Worm (Caenorhabditis elegans) whole organism, L3 larva: ENCODE measurements around the gene txdc-17.

Experiments used
- R02D3.7 ChIP-seq: fragments of 150-350 bp; optimal IDR thresholded peaks from 2 replicates; lab custom pipeline; 2014; ENCODE audit warnings: missing biosample characterization, missing genetic modification characterization
- ZK546.5 ChIP-seq: sonication (generic microtip); optimal IDR thresholded peaks from 2 replicates; lab custom pipeline; 2017; ENCODE audit warnings: missing biosample characterization, missing genetic modification characterization
- aly-2 ChIP-seq: fragments of 150-350 bp; optimal IDR thresholded peaks from 2 replicates; lab custom pipeline; 2014; ENCODE audit warnings: missing biosample characterization, missing genetic modification characterization
- ama-1 ChIP-seq: fragments of 150-350 bp; optimal IDR thresholded peaks from 2 replicates; lab custom pipeline; 2018
- ceh-16 ChIP-seq: sonication (generic microtip); optimal IDR thresholded peaks from 2 replicates; lab custom pipeline; 2017; ENCODE audit warnings: missing biosample characterization, missing genetic modification characterization
- ceh-28 ChIP-seq: fragments of 150-350 bp; optimal IDR thresholded peaks from 2 replicates; lab custom pipeline; 2014; ENCODE audit warnings: missing biosample characterization, missing genetic modification reagents, missing genetic modification characterization
- ceh-82 ChIP-seq: fragments of 150-350 bp; optimal IDR thresholded peaks from 2 replicates; lab custom pipeline; 2014; ENCODE audit warnings: missing biosample characterization, missing genetic modification characterization
- ceh-9 ChIP-seq: sonication (generic microtip); optimal IDR thresholded peaks from 2 replicates; lab custom pipeline; 2018; ENCODE audit warnings: missing biosample characterization, missing genetic modification characterization
- daf-12 ChIP-seq: fragments of 150-350 bp; optimal IDR thresholded peaks from 2 replicates; lab custom pipeline; 2014; ENCODE audit warnings: missing biosample characterization, missing genetic modification reagents, missing genetic modification characterization
- egl-27 ChIP-seq: sonication (generic microtip); optimal IDR thresholded peaks from 4 replicates; lab custom pipeline; 2017; ENCODE audit warnings: missing biosample characterization, missing genetic modification reagents, missing genetic modification characterization
- egl-5 ChIP-seq: fragments of 150-350 bp; optimal IDR thresholded peaks from 2 replicates; lab custom pipeline; 2017; ENCODE audit warnings: missing biosample characterization, missing genetic modification reagents, missing genetic modification characterization, inconsistent platforms
- elt-1 ChIP-seq: fragments of 150-350 bp; optimal IDR thresholded peaks from 2 replicates; lab custom pipeline; 2014; ENCODE audit warnings: missing biosample characterization, missing genetic modification characterization
- elt-2 ChIP-seq: sonication (generic microtip); optimal IDR thresholded peaks from 2 replicates; lab custom pipeline; 2016; ENCODE audit warnings: missing genetic modification reagents, mild to moderate bottlenecking, missing genetic modification characterization, missing compliant biosample characterization
- elt-3 ChIP-seq, 3 experiments: fragments of 150-350 bp in 1 of 3; sonication (generic microtip) in 2 of 3; optimal IDR thresholded peaks; 2 replicates in 2 of 3; 4 replicates in 1 of 3; lab custom pipeline; 2014 to 2017; ENCODE audit warnings: missing biosample characterization in 3 of 3, missing genetic modification characterization in 3 of 3
- eor-1 ChIP-seq, 2 experiments: fragments of 150-350 bp; optimal IDR thresholded peaks; 2 replicates each; lab custom pipeline; 2014 to 2018; ENCODE audit warnings: missing biosample characterization in 2 of 2, missing genetic modification characterization in 2 of 2
- fkh-10 ChIP-seq: sonication (generic microtip); optimal IDR thresholded peaks from 2 replicates; lab custom pipeline; 2017; ENCODE audit warnings: missing biosample characterization, missing genetic modification reagents, missing genetic modification characterization
- fkh-2 ChIP-seq: fragments of 150-350 bp; optimal IDR thresholded peaks from 2 replicates; lab custom pipeline; 2014; ENCODE audit warnings: missing biosample characterization, missing genetic modification reagents, missing genetic modification characterization
- fos-1 ChIP-seq: fragments of 150-350 bp; optimal IDR thresholded peaks from 2 replicates; lab custom pipeline; 2014; ENCODE audit warnings: missing biosample characterization, missing genetic modification characterization
- hmg-11 ChIP-seq: sonication (generic microtip); optimal IDR thresholded peaks from 2 replicates; lab custom pipeline; 2016; ENCODE audit warnings: missing genetic modification characterization, missing compliant biosample characterization
- jun-1 ChIP-seq: fragments of 150-350 bp; optimal IDR thresholded peaks from 2 replicates; lab custom pipeline; 2014; ENCODE audit warnings: missing biosample characterization, missing genetic modification reagents, missing genetic modification characterization
- lin-15B ChIP-seq: fragments of 150-350 bp; optimal IDR thresholded peaks from 2 replicates; lab custom pipeline; 2014; ENCODE audit warnings: missing biosample characterization, missing genetic modification characterization
- lin-39 ChIP-seq: fragments of 150-350 bp; optimal IDR thresholded peaks from 2 replicates; lab custom pipeline; 2018; ENCODE audit warnings: missing biosample characterization, missing genetic modification reagents, missing genetic modification characterization
- lsy-12 ChIP-seq: sonication (generic microtip); optimal IDR thresholded peaks from 2 replicates; lab custom pipeline; 2016; ENCODE audit warnings: mild to moderate bottlenecking, missing genetic modification characterization, missing compliant biosample characterization
- mdl-1 ChIP-seq: fragments of 150-350 bp; optimal IDR thresholded peaks from 2 replicates; lab custom pipeline; 2014; ENCODE audit warnings: missing biosample characterization, missing genetic modification characterization
- mml-1 ChIP-seq: fragments of 150-350 bp; sonication (generic microtip); optimal IDR thresholded peaks from 3 replicates; lab custom pipeline; 2014; ENCODE audit warnings: missing biosample characterization, missing genetic modification characterization
- nfya-1 ChIP-seq: sonication (generic microtip); optimal IDR thresholded peaks from 2 replicates; lab custom pipeline; 2017; ENCODE audit warnings: missing genetic modification characterization, mild to moderate bottlenecking, missing compliant biosample characterization, antibody characterized with exemption, moderate library complexity; ENCODE audit not compliant: insufficient read depth
- nhr-11 ChIP-seq: fragments of 150-350 bp; optimal IDR thresholded peaks from 2 replicates; lab custom pipeline; 2014; ENCODE audit warnings: missing biosample characterization, missing genetic modification characterization
- nhr-12 ChIP-seq: fragments of 150-350 bp; optimal IDR thresholded peaks from 2 replicates; lab custom pipeline; 2014; ENCODE audit warnings: missing biosample characterization, missing genetic modification characterization
- nhr-23 ChIP-seq: fragments of 150-350 bp; optimal IDR thresholded peaks from 2 replicates; lab custom pipeline; 2014; ENCODE audit warnings: missing biosample characterization, missing genetic modification reagents, missing genetic modification characterization
- nhr-237 ChIP-seq: fragments of 150-350 bp; optimal IDR thresholded peaks from 2 replicates; lab custom pipeline; 2014; ENCODE audit warnings: missing biosample characterization, missing genetic modification characterization
- nhr-25 ChIP-seq: sonication (generic microtip); optimal IDR thresholded peaks from 2 replicates; lab custom pipeline; 2017; ENCODE audit warnings: missing biosample characterization, missing genetic modification characterization
- nhr-28 ChIP-seq: fragments of 150-350 bp; optimal IDR thresholded peaks from 2 replicates; lab custom pipeline; 2014; ENCODE audit warnings: missing biosample characterization, missing genetic modification characterization
- nhr-43 ChIP-seq: sonication (generic microtip); optimal IDR thresholded peaks from 2 replicates; lab custom pipeline; 2016; ENCODE audit warnings: mild to moderate bottlenecking, missing genetic modification characterization, missing compliant biosample characterization; ENCODE audit not compliant: poor library complexity, severe bottlenecking
- nhr-67 ChIP-seq: fragments of 150-350 bp; optimal IDR thresholded peaks from 2 replicates; lab custom pipeline; 2014; ENCODE audit warnings: missing biosample characterization, missing genetic modification characterization
- nhr-76 ChIP-seq: fragments of 150-350 bp; sonication (generic microtip); optimal IDR thresholded peaks from 5 replicates; lab custom pipeline; 2014; ENCODE audit warnings: missing biosample characterization, missing genetic modification characterization
- nhr-77 ChIP-seq: fragments of 150-350 bp; optimal IDR thresholded peaks from 2 replicates; lab custom pipeline; 2014; ENCODE audit warnings: missing biosample characterization, missing genetic modification characterization
- pha-4 ChIP-seq: fragments of 150-350 bp; optimal IDR thresholded peaks from 2 replicates; lab custom pipeline; 2014; ENCODE audit warnings: missing biosample characterization, missing genetic modification reagents, missing genetic modification characterization
- pqm-1 ChIP-seq: fragments of 150-350 bp; optimal IDR thresholded peaks from 2 replicates; lab custom pipeline; 2017; ENCODE audit warnings: missing biosample characterization, missing genetic modification characterization, inconsistent platforms
- sea-2 ChIP-seq: fragments of 150-350 bp; sonication (generic microtip); optimal IDR thresholded peaks from 4 replicates; lab custom pipeline; 2014; ENCODE audit warnings: missing biosample characterization, missing genetic modification reagents, missing genetic modification characterization
- skn-1 ChIP-seq: fragments of 150-350 bp; optimal IDR thresholded peaks from 2 replicates; lab custom pipeline; 2014; ENCODE audit warnings: missing biosample characterization, missing genetic modification characterization
- snpc-4 ChIP-seq: fragments of 150-350 bp; optimal IDR thresholded peaks from 2 replicates; lab custom pipeline; 2014; ENCODE audit warnings: missing biosample characterization, missing genetic modification characterization
- tbx-2 ChIP-seq: sonication (generic microtip); optimal IDR thresholded peaks from 2 replicates; lab custom pipeline; 2016; ENCODE audit warnings: mild to moderate bottlenecking, missing genetic modification characterization, missing compliant biosample characterization
- unc-39 ChIP-seq: sonication (generic microtip); optimal IDR thresholded peaks from 4 replicates; lab custom pipeline; 2017; ENCODE audit warnings: missing biosample characterization, missing genetic modification characterization
- unc-62 ChIP-seq: fragments of 150-350 bp; sonication (generic microtip); optimal IDR thresholded peaks from 4 replicates; lab custom pipeline; 2014; ENCODE audit warnings: missing biosample characterization, missing genetic modification reagents, missing genetic modification characterization
- zag-1 ChIP-seq: fragments of 150-350 bp; optimal IDR thresholded peaks from 2 replicates; lab custom pipeline; 2014; ENCODE audit warnings: missing biosample characterization, missing genetic modification characterization
- ztf-11 ChIP-seq: fragments of 150-350 bp; optimal IDR thresholded peaks from 2 replicates; lab custom pipeline; 2014; ENCODE audit warnings: missing biosample characterization, missing genetic modification characterization
- ztf-4 ChIP-seq: fragments of 150-350 bp; optimal IDR thresholded peaks from 2 replicates; lab custom pipeline; 2014; ENCODE audit warnings: missing biosample characterization, missing genetic modification characterization

The txdc-17 gene

ce11 chrIII:2801800-2802515 is 32.5 kb upstream of the txdc-17 start, which contains the start of the genes twk-45 and Y71H2AM.25:
twk-45 (minus strand) TSS chrIII:2801900.
Y71H2AM.25 (plus strand) TSS chrIII:2802465.
- no peak for TF ChIP-seq lin-15B (tag; lab: Kevin White, UChicago)
- no peak for TF ChIP-seq nfya-1 (tag; lab: Kevin White, UChicago)
- no peak for TF ChIP-seq egl-27
- TF ChIP-seq jun-1 (tag; lab: Kevin White, UChicago), result no peak
- no peak for TF ChIP-seq ztf-4 (tag; lab: Kevin White, UChicago)
- TF ChIP-seq ztf-11 (tag; lab: Kevin White, UChicago), result no peak
- no peak for TF ChIP-seq egl-5
- TF ChIP-seq nhr-237 (tag; lab: Kevin White, UChicago), result no peak
- no peak for TF ChIP-seq unc-62 (GFP tag; lab: Kevin White, UChicago)
- no peak for TF ChIP-seq nhr-25 (tag; lab: Kevin White, UChicago)

ce11 chrIII:2804461-2804860 is 30.0 kb upstream of the txdc-17 start:
- TF ChIP-seq pqm-1 (tag; lab: Kevin White, UChicago), result peak; percentile 20
- peak; percentile 63 for TF ChIP-seq lin-15B (tag; lab: Kevin White, UChicago)
- TF ChIP-seq egl-27, result no peak
- no peak for TF ChIP-seq ztf-11 (tag; lab: Kevin White, UChicago)
- no peak for TF ChIP-seq eor-1 (tag; optimal IDR thresholded peaks at IDR 0.05; lab: Kevin White, UChicago)
- TF ChIP-seq nhr-67 (tag; lab: Kevin White, UChicago), result no peak
- TF ChIP-seq ama-1, result no peak
- no peak for TF ChIP-seq lin-39 (tag; lab: Kevin White, UChicago)
- no peak for TF ChIP-seq unc-62 (GFP tag; lab: Kevin White, UChicago)
- TF ChIP-seq elt-1 (tag; lab: Kevin White, UChicago), result no peak
- TF ChIP-seq ceh-16 (tag; lab: Kevin White, UChicago), result no peak
- no peak for TF ChIP-seq unc-39 (tag; lab: Kevin White, UChicago)
- no peak for TF ChIP-seq daf-12 (tag; lab: Kevin White, UChicago)
- TF ChIP-seq nhr-76, result no peak
- no peak for TF ChIP-seq ZK546.5 (tag; lab: Kevin White, UChicago)
- TF ChIP-seq ceh-82, result no peak
- no peak for TF ChIP-seq aly-2 (tag; lab: Kevin White, UChicago)
- no peak for TF ChIP-seq ztf-4 (tag; lab: Kevin White, UChicago)
- peak; percentile 96 for TF ChIP-seq pha-4
- TF ChIP-seq elt-2, result peak; percentile 18
- TF ChIP-seq nhr-77, result no peak
- TF ChIP-seq lsy-12 (tag; lab: Kevin White, UChicago), result no peak
- peak; percentile 15 for TF ChIP-seq nhr-43
- no peak for TF ChIP-seq fkh-10 (GFP tag; lab: Kevin White, UChicago)
- TF ChIP-seq jun-1 (tag; lab: Kevin White, UChicago), result no peak
- TF ChIP-seq ceh-9 (tag; lab: Kevin White, UChicago), result no peak
- peak; percentile 81 for TF ChIP-seq nhr-23 (tag; lab: Kevin White, UChicago)
- no peak for TF ChIP-seq skn-1 (tag; lab: Kevin White, UChicago)
- no peak for TF ChIP-seq mdl-1 (tag; lab: Kevin White, UChicago)
- peak; percentile 72 for TF ChIP-seq nfya-1 (tag; lab: Kevin White, UChicago)
- no peak for TF ChIP-seq elt-3 (tag; optimal IDR thresholded peaks at IDR 0.05; lab: Kevin White, UChicago)
- TF ChIP-seq fos-1 (tag; lab: Kevin White, UChicago), result no peak
- no peak for TF ChIP-seq nhr-237 (tag; lab: Kevin White, UChicago)
- TF ChIP-seq ceh-28 (tag; lab: Kevin White, UChicago), result no peak
- TF ChIP-seq fkh-2, result peak; percentile 45
- TF ChIP-seq hmg-11, result peak; percentile 6
- TF ChIP-seq egl-5, result no peak
- no peak for TF ChIP-seq nhr-28 (tag; lab: Kevin White, UChicago)
- TF ChIP-seq mml-1 (tag; lab: Kevin White, UChicago), result no peak
- peak; percentile 42 for TF ChIP-seq snpc-4 (tag; lab: Kevin White, UChicago)
- TF ChIP-seq R02D3.7 (tag; lab: Kevin White, UChicago), result no peak
- TF ChIP-seq nhr-11 (tag; lab: Kevin White, UChicago), result no peak
- TF ChIP-seq sea-2, result no peak
- TF ChIP-seq zag-1 (tag; lab: Kevin White, UChicago), result no peak
- TF ChIP-seq nhr-25 (tag; lab: Kevin White, UChicago), result peak; percentile 61
- TF ChIP-seq nhr-12 (tag; lab: Kevin White, UChicago), result no peak
- TF ChIP-seq tbx-2 (tag; lab: Kevin White, UChicago), result no peak
